Fruit fly (Drosophila melanogaster) whole organism, embryonic: ENCODE measurements around the gene TTLL4A.

ENCODE experiments used
- Adf1 ChIP-seq: fragments of 200-800 bp; sonication (Bioruptor generic); IDR thresholded peaks from 2 replicates; pipeline ENCODE4 v1.3.6; 2022; ENCODE audit warnings: missing biosample characterization, missing genetic modification characterization
- Antp ChIP-seq: fragments of 200-800 bp; sonication (Bioruptor generic); optimal IDR thresholded peaks from 3 replicates; lab custom pipeline; 2016; ENCODE audit warnings: missing biosample characterization, missing genetic modification characterization
- CG12299 ChIP-seq: fragments of 200-800 bp; sonication (Bioruptor generic); optimal IDR thresholded peaks from 2 replicates; lab custom pipeline; 2018; ENCODE audit warnings: missing biosample characterization, mild to moderate bottlenecking, missing genetic modification characterization
- CG12659 ChIP-seq: fragments of 200-800 bp; sonication (Bioruptor generic); optimal IDR thresholded peaks from 3 replicates; lab custom pipeline; 2017; ENCODE audit warnings: mild to moderate bottlenecking, missing biosample characterization, missing genetic modification reagents, missing genetic modification characterization
- CG12769 ChIP-seq: fragments of 200-800 bp; sonication (Bioruptor generic); optimal IDR thresholded peaks from 2 replicates; lab custom pipeline; 2019; ENCODE audit warnings: missing biosample characterization, mild to moderate bottlenecking, missing genetic modification characterization, moderate library complexity
- CG13424 ChIP-seq: fragments of 200-800 bp; sonication (Bioruptor generic); optimal IDR thresholded peaks from 2 replicates; lab custom pipeline; 2019; ENCODE audit warnings: missing biosample characterization, mild to moderate bottlenecking, missing genetic modification characterization, moderate library complexity
- CG14860 ChIP-seq: fragments of 200-800 bp; sonication (Bioruptor generic); IDR thresholded peaks from 3 replicates; pipeline ENCODE4 v1.3.6; 2022; ENCODE audit warnings: missing biosample characterization, missing genetic modification characterization; ENCODE audit not compliant: partially characterized antibody
- CG1603 ChIP-seq: fragments of 200-800 bp; sonication (Bioruptor generic); optimal IDR thresholded peaks from 2 replicates; lab custom pipeline; 2019; ENCODE audit warnings: missing biosample characterization, mild to moderate bottlenecking, missing genetic modification characterization, moderate library complexity
- CG17385 ChIP-seq: fragments of 200-800 bp; sonication (Bioruptor generic); optimal IDR thresholded peaks from 3 replicates; lab custom pipeline; 2018; ENCODE audit warnings: missing biosample characterization, mild to moderate bottlenecking, missing genetic modification characterization
- CG33213 ChIP-seq: fragments of 200-800 bp; sonication (Bioruptor generic); optimal IDR thresholded peaks from 3 replicates; lab custom pipeline; 2016; ENCODE audit warnings: missing biosample characterization, missing genetic modification characterization
- CG34422 ChIP-seq: fragments of 200-800 bp; sonication (Bioruptor generic); IDR thresholded peaks from 3 replicates; pipeline ENCODE4 v1.3.6; 2022; ENCODE audit warnings: missing biosample characterization, missing genetic modification characterization
- CG5245 ChIP-seq: fragments of 200-800 bp; sonication (Bioruptor generic); optimal IDR thresholded peaks from 3 replicates; lab custom pipeline; 2016; ENCODE audit warnings: missing biosample characterization, missing genetic modification characterization
- Dip3 ChIP-seq: fragments of 200-800 bp; sonication (Bioruptor generic); optimal IDR thresholded peaks from 3 replicates; lab custom pipeline; 2016; ENCODE audit warnings: missing biosample characterization, missing genetic modification characterization
- H15 ChIP-seq: fragments of 200-800 bp; sonication (Bioruptor generic); IDR thresholded peaks from 3 replicates; pipeline ENCODE4 v1.3.6; 2022; ENCODE audit warnings: missing biosample characterization, missing genetic modification characterization
- HLHmδ ChIP-seq: fragments of 200-800 bp; sonication (Bioruptor generic); optimal IDR thresholded peaks from 2 replicates; lab custom pipeline; 2018; ENCODE audit warnings: missing biosample characterization, mild to moderate bottlenecking, missing genetic modification characterization, moderate library complexity
- MTF-1 ChIP-seq: fragments of 200-800 bp; sonication (Bioruptor generic); optimal IDR thresholded peaks from 2 replicates; lab custom pipeline; 2018; ENCODE audit warnings: missing biosample characterization, mild to moderate bottlenecking, missing genetic modification characterization, borderline replicate concordance
- NC2α ChIP-seq: fragments of 200-800 bp; sonication (Bioruptor generic); optimal IDR thresholded peaks from 2 replicates; lab custom pipeline; 2016; ENCODE audit warnings: missing biosample characterization, missing genetic modification characterization
- Nf-YB ChIP-seq: fragments of 200-800 bp; sonication (Bioruptor generic); optimal IDR thresholded peaks from 3 replicates; lab custom pipeline; 2019; ENCODE audit warnings: missing biosample characterization, mild to moderate bottlenecking, missing genetic modification characterization, moderate library complexity
- Poxn ChIP-seq: fragments of 200-800 bp; sonication (Bioruptor generic); IDR thresholded peaks from 2 replicates; pipeline ENCODE4 v1.3.6; 2022; ENCODE audit warnings: missing biosample characterization, missing genetic modification characterization
- Sin3A ChIP-seq: fragments of >200 bp; optimal IDR thresholded peaks from 2 replicates; lab custom pipeline; 2018
- Trl ChIP-seq, 3 experiments: fragments of >200 bp in 2 of 3; fragments of 200-800 bp in 1 of 3; sonication (Bioruptor generic) in 1 of 3; optimal IDR thresholded peaks; 2 replicates in 1 of 3; 3 replicates in 2 of 3; lab custom pipeline; 2016 to 2017; ENCODE audit warnings: missing biosample characterization in 1 of 3, missing genetic modification characterization in 1 of 3
- Xrp1 ChIP-seq: fragments of 200-800 bp; sonication (Bioruptor generic); IDR thresholded peaks from 2 replicates; pipeline ENCODE4 v1.3.6; 2022; ENCODE audit warnings: missing biosample characterization, missing genetic modification characterization
- ac ChIP-seq: fragments of 200-800 bp; sonication (Bioruptor generic); optimal IDR thresholded peaks from 3 replicates; lab custom pipeline; 2017; ENCODE audit warnings: missing biosample characterization, mild to moderate bottlenecking, missing genetic modification characterization
- bowl ChIP-seq: fragments of 200-800 bp; sonication (Bioruptor generic); IDR thresholded peaks from 2 replicates; pipeline ENCODE4 v1.3.6; 2022; ENCODE audit warnings: missing biosample characterization, missing genetic modification characterization
- chinmo ChIP-seq: fragments of 200-800 bp; sonication (Bioruptor generic); IDR thresholded peaks from 4 replicates; pipeline ENCODE4 v1.3.6; 2022; ENCODE audit warnings: missing biosample characterization, missing genetic modification characterization; ENCODE audit not compliant: partially characterized antibody
- chn ChIP-seq: fragments of 200-800 bp; sonication (Bioruptor generic); optimal IDR thresholded peaks from 2 replicates; lab custom pipeline; 2016; ENCODE audit warnings: missing biosample characterization, missing genetic modification characterization
- crol ChIP-seq: fragments of 200-800 bp; sonication (Bioruptor generic); IDR thresholded peaks from 2 replicates; pipeline ENCODE4 v1.3.6; 2022; ENCODE audit warnings: missing biosample characterization, missing genetic modification characterization
- dati ChIP-seq: fragments of 200-800 bp; sonication (Bioruptor generic); IDR thresholded peaks from 2 replicates; pipeline ENCODE4 v1.3.6; 2022; ENCODE audit warnings: missing biosample characterization, missing genetic modification characterization
- disco-r ChIP-seq: fragments of 200-800 bp; sonication (Bioruptor generic); optimal IDR thresholded peaks from 2 replicates; lab custom pipeline; 2016; ENCODE audit warnings: missing biosample characterization, missing genetic modification characterization
- eve ChIP-seq, 2 experiments: fragments of >200 bp; optimal IDR thresholded peaks; 2 replicates each; lab custom pipeline; 2017; ENCODE audit warnings: missing biosample characterization in 2 of 2, missing genetic modification characterization in 2 of 2
- fru ChIP-seq: fragments of >200 bp; optimal IDR thresholded peaks from 2 replicates; lab custom pipeline; 2017
- gce ChIP-seq: fragments of 200-800 bp; sonication (Bioruptor generic); IDR thresholded peaks from 3 replicates; pipeline ENCODE4 v1.3.6; 2022; ENCODE audit warnings: missing biosample characterization, missing genetic modification characterization
- gcm ChIP-seq: fragments of 200-800 bp; sonication (Bioruptor generic); optimal IDR thresholded peaks from 2 replicates; lab custom pipeline; 2019; ENCODE audit warnings: missing biosample characterization, mild to moderate bottlenecking, missing genetic modification characterization, moderate library complexity
- gro ChIP-seq: fragments of 200-800 bp; sonication (Bioruptor generic); optimal IDR thresholded peaks from 2 replicates; lab custom pipeline; 2016; ENCODE audit warnings: missing biosample characterization, missing genetic modification characterization
- hb ChIP-seq: fragments of 200-800 bp; sonication (Bioruptor generic); IDR thresholded peaks from 3 replicates; pipeline ENCODE4 v1.3.6; 2022; ENCODE audit warnings: missing biosample characterization, missing genetic modification characterization; ENCODE audit not compliant: partially characterized antibody
- jing ChIP-seq: fragments of 200-800 bp; sonication (Bioruptor generic); optimal IDR thresholded peaks from 2 replicates; lab custom pipeline; 2018; ENCODE audit warnings: missing biosample characterization, mild to moderate bottlenecking, missing genetic modification characterization
- kah ChIP-seq: fragments of 200-800 bp; sonication (Bioruptor generic); optimal IDR thresholded peaks from 2 replicates; lab custom pipeline; 2018; ENCODE audit warnings: missing biosample characterization, mild to moderate bottlenecking, missing genetic modification characterization
- lmd ChIP-seq: fragments of 200-800 bp; sonication (Bioruptor generic); IDR thresholded peaks from 2 replicates; pipeline ENCODE4 v1.3.6; 2022; ENCODE audit warnings: missing biosample characterization, missing genetic modification characterization
- nau ChIP-seq: fragments of 200-800 bp; sonication (Bioruptor generic); optimal IDR thresholded peaks from 3 replicates; lab custom pipeline; 2017; ENCODE audit warnings: missing biosample characterization, mild to moderate bottlenecking, missing genetic modification characterization, missing genetic modification reagents
- pb ChIP-seq: fragments of 200-800 bp; sonication (Bioruptor generic); optimal IDR thresholded peaks from 3 replicates; lab custom pipeline; 2016; ENCODE audit warnings: missing biosample characterization, missing genetic modification characterization
- rib ChIP-seq: fragments of 200-800 bp; sonication (Bioruptor generic); IDR thresholded peaks from 2 replicates; pipeline ENCODE4 v1.3.6; 2022; ENCODE audit warnings: missing biosample characterization, missing genetic modification characterization
- sens ChIP-seq: fragments of 200-800 bp; sonication (Bioruptor generic); peaks from one replicate; lab custom pipeline; 2016; ENCODE audit warnings: missing biosample characterization, missing genetic modification characterization
- shn ChIP-seq: fragments of 200-800 bp; sonication (Bioruptor generic); optimal IDR thresholded peaks from 3 replicates; lab custom pipeline; 2016; ENCODE audit warnings: missing biosample characterization, missing genetic modification characterization
- trem ChIP-seq: fragments of 200-800 bp; optimal IDR thresholded peaks from 3 replicates; lab custom pipeline; 2019; ENCODE audit warnings: missing biosample characterization, mild to moderate bottlenecking, missing genetic modification characterization, moderate library complexity
- ttk ChIP-seq: fragments of 200-800 bp; sonication (Bioruptor generic); IDR thresholded peaks from 2 replicates; pipeline ENCODE4 v2.1.2; 2022; ENCODE audit warnings: missing biosample characterization, missing genetic modification characterization
- unc-4 ChIP-seq: fragments of 200-800 bp; sonication (Bioruptor generic); IDR thresholded peaks from 2 replicates; pipeline ENCODE4 v1.3.6; 2022; ENCODE audit warnings: missing biosample characterization, missing genetic modification characterization; ENCODE audit not compliant: partially characterized antibody
- z ChIP-seq: fragments of 200-800 bp; sonication (Bioruptor generic); IDR thresholded peaks from 3 replicates; pipeline ENCODE4 v1.3.6; 2022; ENCODE audit warnings: missing biosample characterization, missing genetic modification characterization

Gene TTLL4A

dm6 chr2L:10965962-10966361 is 23.2 kb upstream of the TTLL4A start (continued):
- TF ChIP-seq MTF-1 (GFP tag; lab: Kevin White, UChicago) = no peak
- TF ChIP-seq sens (GFP tag; lab: Kevin White, UChicago) = peak; percentile 68
- TF ChIP-seq fru = no peak
- no peak for TF ChIP-seq Dip3 (GFP tag; lab: Kevin White, UChicago)

DNA sequence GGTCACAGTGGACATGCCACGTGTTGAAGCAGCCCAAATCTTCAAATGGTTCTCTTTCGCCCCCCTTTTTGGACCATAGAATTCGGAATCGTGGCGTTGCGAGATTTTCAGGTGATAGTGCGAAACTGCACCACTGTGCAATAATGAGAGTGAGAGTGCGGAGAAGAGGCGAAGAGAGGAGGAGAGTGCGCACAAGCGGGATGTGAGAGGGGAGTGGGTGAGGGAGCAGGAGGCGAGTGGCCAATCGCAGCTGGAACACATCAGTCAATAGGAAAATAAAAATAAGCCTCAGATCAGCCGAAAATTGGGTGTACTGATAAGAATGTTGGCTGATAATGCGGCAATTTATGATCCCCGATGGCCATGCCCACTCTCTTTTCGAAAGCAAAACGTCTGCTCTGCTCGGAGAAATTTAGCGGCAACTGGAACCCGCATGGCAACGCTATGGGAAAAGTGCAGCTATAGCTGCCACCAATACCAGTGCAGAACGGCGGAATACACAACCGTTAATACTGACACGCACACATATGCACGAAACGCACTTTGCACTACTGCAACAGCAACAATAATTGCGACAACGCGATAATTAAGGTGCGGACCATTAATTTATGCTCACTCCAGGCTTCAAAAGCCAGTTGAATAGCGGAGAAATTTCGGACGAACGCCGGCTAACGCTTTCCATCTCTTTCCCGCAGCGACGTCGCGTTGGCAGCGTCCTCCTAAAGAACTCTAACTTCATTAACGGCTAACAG is 21.8 kb upstream of the TTLL4A start:
- peak; percentile 90 for TF ChIP-seq trem
- TF ChIP-seq Trl (optimal IDR thresholded peaks at IDR 0.05; lab: Kevin White, UChicago) = peak; percentile 69 to 84
- TF ChIP-seq Trl (GFP tag; optimal IDR thresholded peaks at IDR 0.05; lab: Kevin White, UChicago) = peak; percentile 64
- TF ChIP-seq CG33213 (GFP tag; lab: Kevin White, UChicago) = peak; percentile 1
- TF ChIP-seq Sin3A (lab: Kevin White, UChicago) = peak; percentile 4
- no peak for TF ChIP-seq shn (GFP tag; lab: Kevin White, UChicago)
- peak; percentile 30; the same call in 1 of the 2 replicates for TF ChIP-seq bowl (GFP tag; lab: Robert Waterston, UW)
- 0 out of 3 replicates have a peak, but pooled peaks have one; percentile 34 for TF ChIP-seq z (GFP tag; lab: Robert Waterston, UW)
- TF ChIP-seq hb (GFP tag; lab: Robert Waterston, UW) = peak; percentile 47; the same call in 1 of the 3 replicates
- TF ChIP-seq chinmo (GFP tag; lab: Robert Waterston, UW) = peak; percentile 57; the same call in 2 of the 4 replicates
- peak; percentile 57 for TF ChIP-seq Adf1 (GFP tag; lab: Robert Waterston, UW)
- no peak for TF ChIP-seq dati (GFP tag; lab: Robert Waterston, UW)
- no peak for TF ChIP-seq ac (GFP tag; lab: Kevin White, UChicago)
- no peak for TF ChIP-seq CG5245 (GFP tag; lab: Kevin White, UChicago)
- TF ChIP-seq ttk (GFP tag; lab: Robert Waterston, UW) = no peak
- peak; percentile 6 for TF ChIP-seq NC2α (GFP tag; lab: Kevin White, UChicago)
- TF ChIP-seq Nf-YB = peak; percentile 89
- TF ChIP-seq CG17385 (GFP tag; lab: Kevin White, UChicago) = peak; percentile 8
- TF ChIP-seq unc-4 (GFP tag; lab: Robert Waterston, UW) = 0 out of 2 replicates have a peak, but pooled peaks have one; percentile 10
- TF ChIP-seq eve (GFP tag; optimal IDR thresholded peaks at IDR 0.05; lab: Kevin White, UChicago) = no peak
- TF ChIP-seq kah (GFP tag; lab: Kevin White, UChicago) = peak; percentile 46
- peak; percentile 8 for TF ChIP-seq CG12769
- peak; percentile 54 for TF ChIP-seq gcm (GFP tag; lab: Kevin White, UChicago)
- TF ChIP-seq rib (GFP tag; lab: Robert Waterston, UW) = peak; percentile 37; the same call in 1 of the 2 replicates
- peak; percentile 20 for TF ChIP-seq CG12299 (tag; lab: Kevin White, UChicago)
- TF ChIP-seq gro (GFP tag; lab: Kevin White, UChicago) = no peak
- TF ChIP-seq fru = no peak
- TF ChIP-seq gce (GFP tag; lab: Robert Waterston, UW) = no peak
- TF ChIP-seq sens (GFP tag; lab: Kevin White, UChicago) = peak; percentile 83
- TF ChIP-seq chn = peak; percentile 29
- TF ChIP-seq H15 (GFP tag; lab: Robert Waterston, UW) = no peak
- TF ChIP-seq jing = no peak
- no peak for TF ChIP-seq disco-r (GFP tag; lab: Kevin White, UChicago)
- TF ChIP-seq CG14860 (GFP tag; lab: Robert Waterston, UW) = peak; percentile 32; the same call in 1 of the 3 replicates
- TF ChIP-seq CG1603 (tag; lab: Kevin White, UChicago) = peak; percentile 15
- TF ChIP-seq lmd = no peak
- TF ChIP-seq nau (GFP tag; lab: Kevin White, UChicago) = peak; percentile 40
- peak; percentile 1 for TF ChIP-seq CG13424
- peak; percentile 73 for TF ChIP-seq HLHmδ (GFP tag; lab: Kevin White, UChicago)
- no peak for TF ChIP-seq Xrp1 (GFP tag; lab: Robert Waterston, UW)
- no peak for TF ChIP-seq Poxn (GFP tag; lab: Robert Waterston, UW)
- TF ChIP-seq CG12659 (GFP tag; lab: Kevin White, UChicago) = peak; percentile 29
- peak; percentile 27 for TF ChIP-seq pb (GFP tag; lab: Kevin White, UChicago)
- TF ChIP-seq crol = peak; percentile 97
- TF ChIP-seq CG34422 (GFP tag; lab: Robert Waterston, UW) = peak; percentile 72; the same call in 2 of the 3 replicates
- peak; percentile 11 for TF ChIP-seq Antp (GFP tag; lab: Kevin White, UChicago)
